Worm (Caenorhabditis elegans) whole organism, midembryonic: ENCODE results near the gene duxl-1.
"Not testable (repeated sequence)": the region's sequence is repeated elsewhere in the genome, so short reads cannot be mapped to it uniquely, and the experiment has no call there.

Source experiments
- T22C8.4 ChIP-seq: fragments of 200-800 bp; sonication (Bioruptor generic); IDR thresholded peaks from 2 replicates; pipeline ENCODE4 v1.3.6; 2022; ENCODE audit warnings: missing genetic modification characterization, missing compliant biosample characterization
- cog-1 ChIP-seq: sonication (generic microtip); optimal IDR thresholded peaks from 2 replicates; lab custom pipeline; 2016; ENCODE audit warnings: missing genetic modification characterization, missing compliant biosample characterization
- flt-1 ChIP-seq: fragments of 200-800 bp; sonication (Bioruptor generic); IDR thresholded peaks from 2 replicates; pipeline ENCODE4 v1.3.6; 2022; ENCODE audit warnings: missing genetic modification characterization, missing compliant biosample characterization
- klf-2 ChIP-seq: fragments of 200-800 bp; sonication (Bioruptor generic); conservative IDR thresholded peaks from 2 replicates; pipeline ENCODE4 v1.3.6; 2022; ENCODE audit warnings: missing genetic modification reagents, missing genetic modification characterization, missing compliant biosample characterization
- med-1 ChIP-seq: sonication (generic microtip); optimal IDR thresholded peaks from 2 replicates; lab custom pipeline; 2017; ENCODE audit warnings: missing genetic modification characterization, mild to moderate bottlenecking, missing compliant biosample characterization, antibody characterized with exemption, missing genetic modification reagents; ENCODE audit not compliant: insufficient read depth
- ref-1 ChIP-seq: fragments of 200-800 bp; sonication (Bioruptor generic); conservative IDR thresholded peaks from 2 replicates; pipeline ENCODE4 v1.3.6; 2022; ENCODE audit warnings: missing genetic modification reagents, missing genetic modification characterization, missing compliant biosample characterization
- tab-1 ChIP-seq: fragments of 200-800 bp; sonication (Bioruptor generic); IDR thresholded peaks from 2 replicates; pipeline ENCODE4 v1.3.6; 2022; ENCODE audit warnings: missing genetic modification characterization, missing compliant biosample characterization
- ztf-23 ChIP-seq: fragments of 200-800 bp; sonication (Bioruptor generic); IDR thresholded peaks from 2 replicates; pipeline ENCODE4 v1.3.6; 2022; ENCODE audit warnings: missing genetic modification reagents, missing genetic modification characterization, missing compliant biosample characterization
- ztf-29 ChIP-seq: fragments of 200-800 bp; sonication (Bioruptor generic); IDR thresholded peaks from 2 replicates; pipeline ENCODE4 v1.3.6; 2022; ENCODE audit warnings: missing genetic modification reagents, missing genetic modification characterization, missing compliant biosample characterization

The duxl-1 gene

ce11 chrII:1663516-1663915, at the start of gene duxl-1:
duxl-1 (plus strand) TSS chrII:1663699.
- 0 out of 2 replicates have a peak, but pooled peaks have one; percentile 17 for TF ChIP-seq ref-1 (GFP tag; lab: Robert Waterston, UW)
- no peak for TF ChIP-seq flt-1

ce11 chrII:1613972-1614371, 49.5 kb upstream of the duxl-1 start, which contains the start of gene fbxa-164:
fbxa-164 (minus strand) TSS chrII:1614072.
- TF ChIP-seq cog-1 = no peak
- TF ChIP-seq T22C8.4 (GFP tag; lab: Robert Waterston, UW) = no peak
- no peak for TF ChIP-seq ztf-23
- no peak for TF ChIP-seq flt-1
- TF ChIP-seq ref-1 (GFP tag; lab: Robert Waterston, UW) = no peak
- TF ChIP-seq tab-1 (GFP tag; lab: Robert Waterston, UW) = no peak

- TF ChIP-seq ztf-29 (GFP tag; lab: Robert Waterston, UW) (no peak), tab-1 (GFP tag; lab: Robert Waterston, UW) (no peak), ztf-23 (no peak), cog-1 (no peak), flt-1 (no peak), T22C8.4 (GFP tag; lab: Robert Waterston, UW) (no peak)
Observed at ce11 chrII:1616382-1616781, 47.1 kb upstream of the duxl-1 start, which contains the start of gene fbxa-165. fbxa-165 (minus strand) TSS chrII:1616482.

ce11 chrII:1618948-1619347, 44.6 kb upstream of the duxl-1 start, which contains the start of gene fbxa-166:
fbxa-166 (minus strand) TSS chrII:1619048.
- no peak for TF ChIP-seq med-1 (GFP tag; lab: Kevin White, UChicago)
- no peak for TF ChIP-seq ref-1 (GFP tag; lab: Robert Waterston, UW)
- TF ChIP-seq cog-1 = no peak
- no peak for TF ChIP-seq flt-1
- no peak for TF ChIP-seq ztf-23
- TF ChIP-seq tab-1 (GFP tag; lab: Robert Waterston, UW) = no peak
- TF ChIP-seq ztf-29 (GFP tag; lab: Robert Waterston, UW) = no peak
- no peak for TF ChIP-seq T22C8.4 (GFP tag; lab: Robert Waterston, UW)
- TF ChIP-seq klf-2 = no peak

ce11 chrII:1621180-1621579, 42.3 kb upstream of the duxl-1 start, which contains the start of gene fbxa-158:
fbxa-158 (minus strand) TSS chrII:1621280.
- TF ChIP-seq med-1 (GFP tag; lab: Kevin White, UChicago) (no peak), tab-1 (GFP tag; lab: Robert Waterston, UW) (no peak), flt-1 (no peak), ref-1 (GFP tag; lab: Robert Waterston, UW) (no peak), ztf-29 (GFP tag; lab: Robert Waterston, UW) (no peak), ztf-23 (no peak), T22C8.4 (GFP tag; lab: Robert Waterston, UW) (no peak), cog-1 (no peak), klf-2 (no peak)

- TF ChIP-seq med-1 (GFP tag; lab: Kevin White, UChicago) (no peak), T22C8.4 (GFP tag; lab: Robert Waterston, UW) (no peak), tab-1 (GFP tag; lab: Robert Waterston, UW) (no peak), cog-1 (no peak), flt-1 (no peak), klf-2 (no peak), ztf-29 (GFP tag; lab: Robert Waterston, UW) (no peak), ref-1 (GFP tag; lab: Robert Waterston, UW) (no peak), ztf-23 (no peak)
Observed at ce11 chrII:1621795-1622194, 41.7 kb upstream of the duxl-1 start.

ce11 chrII:1624572-1624971, 38.9 kb upstream of the duxl-1 start, which contains the start of gene fbxa-160:
fbxa-160 (minus strand) TSS chrII:1624672.
- TF ChIP-seq cog-1 (no peak), ref-1 (GFP tag; lab: Robert Waterston, UW) (no peak), T22C8.4 (GFP tag; lab: Robert Waterston, UW) (no peak), klf-2 (no peak), ztf-29 (GFP tag; lab: Robert Waterston, UW) (no peak), flt-1 (no peak), med-1 (GFP tag; lab: Kevin White, UChicago) (no peak), tab-1 (GFP tag; lab: Robert Waterston, UW) (no peak), ztf-23 (no peak)

ce11 chrII:1625666-1626065, 37.8 kb upstream of the duxl-1 start, which contains the start of gene C08E3.14:
C08E3.14 (plus strand) TSS chrII:1625966.
- TF ChIP-seq T22C8.4 (GFP tag; lab: Robert Waterston, UW) (no peak), med-1 (GFP tag; lab: Kevin White, UChicago) (no peak), tab-1 (GFP tag; lab: Robert Waterston, UW) (no peak), cog-1 (no peak), ref-1 (GFP tag; lab: Robert Waterston, UW) (no peak), ztf-29 (GFP tag; lab: Robert Waterston, UW) (no peak), klf-2 (no peak), ztf-23 (no peak), flt-1 (no peak)

- TF ChIP-seq klf-2; med-1 (GFP tag; lab: Kevin White, UChicago); cog-1: not testable (repeated sequence)
Observed at ce11 chrII:1627783-1628182, 35.7 kb upstream of the duxl-1 start, which contains the start of gene C08E3.15. C08E3.15 (minus strand) TSS chrII:1627883.

- TF ChIP-seq ztf-23, klf-2, cog-1: not testable (repeated sequence)
Observed at ce11 chrII:1632216-1632615, 31.3 kb upstream of the duxl-1 start, which contains the start of gene C08E3.13. C08E3.13 (minus strand) TSS chrII:1632316.

- TF ChIP-seq ztf-29 (GFP tag; lab: Robert Waterston, UW); klf-2; cog-1: not testable (repeated sequence)
Observed at ce11 chrII:1633490-1633889, 30.0 kb upstream of the duxl-1 start, which contains the start of gene C08E3.1. C08E3.1 (plus strand) TSS chrII:1633790.
